Fruit fly (Drosophila melanogaster) whole organism, embryonic: ENCODE data around the gene CG17930.

Experiments
- CG10209 ChIP-seq: fragments of 200-800 bp; sonication (Bioruptor generic); optimal IDR thresholded peaks from 3 replicates; lab custom pipeline; 2017; ENCODE audit warnings: missing biosample characterization, mild to moderate bottlenecking, missing genetic modification characterization, missing genetic modification reagents
- CG1024 ChIP-seq: fragments of 200-800 bp; sonication (Bioruptor generic); IDR thresholded peaks from 2 replicates; pipeline ENCODE4 v1.3.6; 2022; ENCODE audit warnings: missing biosample characterization, missing genetic modification characterization
- CG10654 ChIP-seq: fragments of 200-800 bp; sonication (Bioruptor generic); optimal IDR thresholded peaks from 2 replicates; lab custom pipeline; 2016; ENCODE audit warnings: missing biosample characterization, missing genetic modification characterization
- CG12236 ChIP-seq: fragments of 200-800 bp; sonication (Bioruptor generic); optimal IDR thresholded peaks from 2 replicates; lab custom pipeline; 2016; ENCODE audit warnings: missing biosample characterization, missing genetic modification characterization
- CG12769 ChIP-seq: fragments of 200-800 bp; sonication (Bioruptor generic); optimal IDR thresholded peaks from 2 replicates; lab custom pipeline; 2019; ENCODE audit warnings: missing biosample characterization, mild to moderate bottlenecking, missing genetic modification characterization, moderate library complexity
- CG15269 ChIP-seq: fragments of 200-800 bp; sonication (Bioruptor generic); optimal IDR thresholded peaks from 2 replicates; lab custom pipeline; 2018; ENCODE audit warnings: missing biosample characterization, mild to moderate bottlenecking, missing genetic modification characterization, moderate library complexity
- CG1603 ChIP-seq: fragments of 200-800 bp; sonication (Bioruptor generic); optimal IDR thresholded peaks from 2 replicates; lab custom pipeline; 2019; ENCODE audit warnings: missing biosample characterization, mild to moderate bottlenecking, missing genetic modification characterization, moderate library complexity
- CG16863 ChIP-seq: fragments of 200-800 bp; sonication (Bioruptor generic); optimal IDR thresholded peaks from 3 replicates; lab custom pipeline; 2016; ENCODE audit warnings: missing biosample characterization, missing genetic modification characterization
- CG17328 ChIP-seq: fragments of 200-800 bp; sonication (Bioruptor generic); IDR thresholded peaks from 2 replicates; pipeline ENCODE4 v1.3.6; 2022; ENCODE audit warnings: missing biosample characterization, missing genetic modification characterization
- CG2712 ChIP-seq: fragments of 200-800 bp; optimal IDR thresholded peaks from 3 replicates; lab custom pipeline; 2019; ENCODE audit warnings: missing biosample characterization, mild to moderate bottlenecking, missing genetic modification characterization, moderate library complexity
- CG2875 ChIP-seq: fragments of 200-800 bp; sonication (Bioruptor generic); optimal IDR thresholded peaks from 2 replicates; lab custom pipeline; 2017; ENCODE audit warnings: missing biosample characterization, mild to moderate bottlenecking, missing genetic modification characterization, missing genetic modification reagents
- CG30431 ChIP-seq: fragments of 200-800 bp; sonication (Bioruptor generic); optimal IDR thresholded peaks from 2 replicates; lab custom pipeline; 2017; ENCODE audit warnings: missing biosample characterization, missing genetic modification characterization
- CG32767 ChIP-seq: fragments of 200-800 bp; sonication (Bioruptor generic); IDR thresholded peaks from 2 replicates; pipeline ENCODE4 v1.3.6; 2022; ENCODE audit warnings: missing biosample characterization, missing genetic modification characterization
- CG33213 ChIP-seq: fragments of 200-800 bp; sonication (Bioruptor generic); optimal IDR thresholded peaks from 3 replicates; lab custom pipeline; 2016; ENCODE audit warnings: missing biosample characterization, missing genetic modification characterization
- CG3847 ChIP-seq: fragments of 200-800 bp; sonication (Bioruptor generic); IDR thresholded peaks from 2 replicates; pipeline ENCODE4 v1.3.6; 2022; ENCODE audit warnings: missing biosample characterization, missing genetic modification characterization
- CG4282 ChIP-seq: fragments of 200-800 bp; sonication (Bioruptor generic); optimal IDR thresholded peaks from 2 replicates; lab custom pipeline; 2016; ENCODE audit warnings: missing biosample characterization, missing genetic modification characterization
- CG4820 ChIP-seq: fragments of 200-800 bp; sonication (Bioruptor generic); optimal IDR thresholded peaks from 3 replicates; lab custom pipeline; 2016; ENCODE audit warnings: missing biosample characterization, missing genetic modification characterization
- CG6272 ChIP-seq: fragments of 200-800 bp; sonication (Bioruptor generic); IDR thresholded peaks from 2 replicates; pipeline ENCODE4 v1.3.6; 2022; ENCODE audit warnings: missing biosample characterization, missing genetic modification characterization
- CG7963 ChIP-seq: fragments of 200-800 bp; sonication (Bioruptor generic); IDR thresholded peaks from 3 replicates; pipeline ENCODE4 v1.3.6; 2022; ENCODE audit warnings: missing biosample characterization, missing genetic modification characterization; ENCODE audit not compliant: partially characterized antibody
- CG8478 ChIP-seq: fragments of >200 bp; optimal IDR thresholded peaks from 2 replicates; lab custom pipeline; 2018
- Camta ChIP-seq: fragments of 200-800 bp; sonication (Bioruptor generic); optimal IDR thresholded peaks from 2 replicates; lab custom pipeline; 2016; ENCODE audit warnings: missing biosample characterization, missing genetic modification characterization
- Ets97D ChIP-seq: fragments of 200-800 bp; sonication (Bioruptor generic); optimal IDR thresholded peaks from 3 replicates; lab custom pipeline; 2016; ENCODE audit warnings: missing biosample characterization, missing genetic modification characterization
- Gsc ChIP-seq: fragments of 200-800 bp; sonication (Bioruptor generic); IDR thresholded peaks from 2 replicates; pipeline ENCODE4 v1.3.6; 2022; ENCODE audit warnings: missing biosample characterization, missing genetic modification characterization
- HLH3B ChIP-seq: fragments of 200-800 bp; sonication (Bioruptor generic); IDR thresholded peaks from 2 replicates; pipeline ENCODE4 v1.3.6; 2022; ENCODE audit warnings: missing biosample characterization, missing genetic modification characterization
- MBD-R2 ChIP-seq: fragments of 200-800 bp; sonication (Bioruptor generic); IDR thresholded peaks from 2 replicates; pipeline ENCODE4 v1.3.6; 2022; ENCODE audit warnings: missing biosample characterization, missing genetic modification characterization
- Med ChIP-seq: fragments of 200-800 bp; sonication (Bioruptor generic); peaks from one replicate; lab custom pipeline; 2016; ENCODE audit warnings: missing biosample characterization, missing genetic modification characterization, mild to moderate bottlenecking, inconsistent platforms, moderate library complexity
- Meics ChIP-seq: fragments of 200-800 bp; sonication (Bioruptor generic); optimal IDR thresholded peaks from 2 replicates; lab custom pipeline; 2017; ENCODE audit warnings: missing biosample characterization, mild to moderate bottlenecking, missing genetic modification characterization
- Nf-YC ChIP-seq: fragments of 200-800 bp; optimal IDR thresholded peaks from 3 replicates; lab custom pipeline; 2019; ENCODE audit warnings: missing biosample characterization, mild to moderate bottlenecking, missing genetic modification characterization, moderate library complexity
- Oli ChIP-seq: fragments of 200-800 bp; sonication (Bioruptor generic); optimal IDR thresholded peaks from 2 replicates; lab custom pipeline; 2018; ENCODE audit warnings: missing biosample characterization, mild to moderate bottlenecking, missing genetic modification characterization, moderate library complexity
- Rx ChIP-seq: fragments of 200-800 bp; sonication (Bioruptor generic); IDR thresholded peaks from 2 replicates; pipeline ENCODE4 v1.3.6; 2022; ENCODE audit warnings: missing biosample characterization, missing genetic modification characterization
- Sry-β ChIP-seq: fragments of 200-800 bp; sonication (Bioruptor generic); optimal IDR thresholded peaks from 2 replicates; lab custom pipeline; 2018; ENCODE audit warnings: missing biosample characterization, mild to moderate bottlenecking, missing genetic modification characterization, moderate library complexity
- Ssrp ChIP-seq: fragments of 200-800 bp; sonication (Bioruptor generic); optimal IDR thresholded peaks from 2 replicates; lab custom pipeline; 2018; ENCODE audit warnings: missing biosample characterization, mild to moderate bottlenecking, missing genetic modification characterization, moderate library complexity
- bowl ChIP-seq: fragments of 200-800 bp; sonication (Bioruptor generic); IDR thresholded peaks from 2 replicates; pipeline ENCODE4 v1.3.6; 2022; ENCODE audit warnings: missing biosample characterization, missing genetic modification characterization
- btn ChIP-seq: fragments of 200-800 bp; sonication (Bioruptor generic); optimal IDR thresholded peaks from 2 replicates; lab custom pipeline; 2016; ENCODE audit warnings: missing biosample characterization, missing genetic modification characterization
- cg ChIP-seq: fragments of 200-800 bp; sonication (Bioruptor generic); optimal IDR thresholded peaks from 3 replicates; lab custom pipeline; 2019; ENCODE audit warnings: missing biosample characterization, mild to moderate bottlenecking, missing genetic modification characterization, moderate library complexity
- chn ChIP-seq: fragments of 200-800 bp; sonication (Bioruptor generic); optimal IDR thresholded peaks from 2 replicates; lab custom pipeline; 2016; ENCODE audit warnings: missing biosample characterization, missing genetic modification characterization
- eve ChIP-seq, 2 experiments: fragments of >200 bp; optimal IDR thresholded peaks; 2 replicates each; lab custom pipeline; 2017; ENCODE audit warnings: missing biosample characterization in 2 of 2, missing genetic modification characterization in 2 of 2
- gce ChIP-seq: fragments of 200-800 bp; sonication (Bioruptor generic); IDR thresholded peaks from 3 replicates; pipeline ENCODE4 v1.3.6; 2022; ENCODE audit warnings: missing biosample characterization, missing genetic modification characterization
- gcm2 ChIP-seq: fragments of 200-800 bp; sonication (Bioruptor generic); optimal IDR thresholded peaks from 2 replicates; lab custom pipeline; 2016; ENCODE audit warnings: missing biosample characterization, missing genetic modification characterization
- hth ChIP-seq: fragments of >200 bp; optimal IDR thresholded peaks from 2 replicates; lab custom pipeline; 2017; ENCODE audit warnings: inconsistent platforms
- jigr1 ChIP-seq: fragments of 200-800 bp; sonication (Bioruptor generic); IDR thresholded peaks from 3 replicates; pipeline ENCODE4 v1.3.6; 2022; ENCODE audit warnings: missing biosample characterization, missing genetic modification characterization
- lbe ChIP-seq: fragments of 200-800 bp; sonication (Bioruptor generic); optimal IDR thresholded peaks from 2 replicates; lab custom pipeline; 2016; ENCODE audit warnings: missing biosample characterization, mild to moderate bottlenecking, missing genetic modification characterization
- lilli ChIP-seq: fragments of 200-800 bp; sonication (Bioruptor generic); optimal IDR thresholded peaks from 3 replicates; lab custom pipeline; 2016; ENCODE audit warnings: missing biosample characterization, missing genetic modification characterization
- lmd ChIP-seq: fragments of 200-800 bp; sonication (Bioruptor generic); IDR thresholded peaks from 2 replicates; pipeline ENCODE4 v1.3.6; 2022; ENCODE audit warnings: missing biosample characterization, missing genetic modification characterization
- nerfin-1 ChIP-seq: fragments of 200-800 bp; sonication (Bioruptor generic); optimal IDR thresholded peaks from 3 replicates; lab custom pipeline; 2019; ENCODE audit warnings: missing biosample characterization, mild to moderate bottlenecking, missing genetic modification characterization, moderate library complexity
- nmo ChIP-seq: fragments of 200-800 bp; sonication (Bioruptor generic); optimal IDR thresholded peaks from 2 replicates; lab custom pipeline; 2018; ENCODE audit warnings: missing biosample characterization, mild to moderate bottlenecking, missing genetic modification characterization, moderate library complexity
- org-1 ChIP-seq: fragments of 200-800 bp; sonication (Bioruptor generic); optimal IDR thresholded peaks from 2 replicates; lab custom pipeline; 2017; ENCODE audit warnings: missing biosample characterization, missing genetic modification characterization
- sd ChIP-seq: fragments of 200-800 bp; sonication (Bioruptor generic); optimal IDR thresholded peaks from 3 replicates; lab custom pipeline; 2018; ENCODE audit warnings: missing biosample characterization, mild to moderate bottlenecking, missing genetic modification characterization, moderate library complexity
- ssp ChIP-seq: fragments of 200-800 bp; sonication (Bioruptor generic); IDR thresholded peaks from 2 replicates; pipeline ENCODE4 v1.3.6; 2022; ENCODE audit warnings: missing biosample characterization, missing genetic modification characterization
- stc ChIP-seq: fragments of 200-800 bp; sonication (Bioruptor generic); IDR thresholded peaks from 2 replicates; pipeline ENCODE4 v1.3.6; 2022; ENCODE audit warnings: missing biosample characterization, missing genetic modification characterization
- tup ChIP-seq: fragments of 200-800 bp; sonication (Bioruptor generic); optimal IDR thresholded peaks from 2 replicates; lab custom pipeline; 2016; ENCODE audit warnings: missing biosample characterization, mild to moderate bottlenecking, missing genetic modification characterization, moderate library complexity
- zf30C ChIP-seq: fragments of 200-800 bp; sonication (Bioruptor generic); optimal IDR thresholded peaks from 3 replicates; lab custom pipeline; 2018; ENCODE audit warnings: missing biosample characterization, mild to moderate bottlenecking, missing genetic modification characterization
- zfh1 ChIP-seq: fragments of 200-800 bp; sonication (Bioruptor generic); IDR thresholded peaks from 3 replicates; pipeline ENCODE4 v1.3.6; 2022; ENCODE audit warnings: missing biosample characterization, missing genetic modification characterization

CG17930 gene

dm6 chr3R:16337053-16337385 is 9.4 kb downstream of the CG17930 start (continued):
- TF ChIP-seq CG4820 (GFP tag; lab: Kevin White, UChicago), result peak; percentile 61
- TF ChIP-seq Ssrp (tag; lab: Kevin White, UChicago), result peak; percentile 60
- TF ChIP-seq CG16863 (GFP tag; lab: Kevin White, UChicago), result peak; percentile 45
- TF ChIP-seq CG15269 (tag; lab: Kevin White, UChicago), result no peak
- no peak for TF ChIP-seq nerfin-1 (tag; lab: Kevin White, UChicago)
- TF ChIP-seq CG6272 (GFP tag; lab: Robert Waterston, UW), result 0 out of 2 replicates have a peak, but pooled peaks have one; percentile 27
- no peak for TF ChIP-seq CG8478 (lab: Kevin White, UChicago)
- peak; percentile 85 for TF ChIP-seq CG2712 (tag; lab: Kevin White, UChicago)
- no peak for TF ChIP-seq lbe (GFP tag; lab: Kevin White, UChicago)
- TF ChIP-seq org-1 (GFP tag; lab: Kevin White, UChicago), result peak; percentile 38
- peak; percentile 86 for TF ChIP-seq CG1603 (tag; lab: Kevin White, UChicago)
- TF ChIP-seq HLH3B (GFP tag; lab: Robert Waterston, UW), result peak; percentile 36; the same call in 1 of the 2 replicates
- TF ChIP-seq gce, result no peak
- peak; percentile 75 for TF ChIP-seq chn
- TF ChIP-seq CG33213, result no peak
- peak; percentile 46; the same call in 1 of the 2 replicates for TF ChIP-seq Rx (GFP tag; lab: Robert Waterston, UW)
- TF ChIP-seq lilli, result peak; percentile 56
- TF ChIP-seq CG17328 (GFP tag; lab: Robert Waterston, UW), result peak; percentile 64
- TF ChIP-seq stc (GFP tag; lab: Robert Waterston, UW), result no peak
- peak; percentile 45; the same call in 1 of the 2 replicates for TF ChIP-seq ssp
- no peak for TF ChIP-seq MBD-R2 (GFP tag; lab: Robert Waterston, UW)
- no peak for TF ChIP-seq jigr1 (GFP tag; lab: Robert Waterston, UW)
- TF ChIP-seq CG2875 (GFP tag; lab: Kevin White, UChicago), result peak; percentile 53
- TF ChIP-seq btn, result peak; percentile 51
- TF ChIP-seq Sry-β, result no peak
- peak; percentile 32; the same call in 1 of the 2 replicates for TF ChIP-seq CG32767 (GFP tag; lab: Robert Waterston, UW)
- TF ChIP-seq eve (GFP tag; optimal IDR thresholded peaks at IDR 0.05; lab: Kevin White, UChicago), result peak in 1 of 2 experiments; percentile 66
- peak; percentile 61 for TF ChIP-seq nmo (GFP tag; lab: Kevin White, UChicago)
- TF ChIP-seq hth (lab: Kevin White, UChicago), result no peak
- TF ChIP-seq Nf-YC, result no peak
- TF ChIP-seq CG1024 (GFP tag; lab: Robert Waterston, UW), result no peak; the same call in 1 of the 2 replicates
- TF ChIP-seq lmd, result peak; percentile 60
- peak; percentile 66 for TF ChIP-seq CG30431 (GFP tag; lab: Kevin White, UChicago)
- no peak for TF ChIP-seq Gsc (GFP tag; lab: Robert Waterston, UW)
- no peak for TF ChIP-seq cg
- TF ChIP-seq bowl (GFP tag; lab: Robert Waterston, UW), result no peak
- TF ChIP-seq Med (GFP tag; lab: Kevin White, UChicago), result peak; percentile 89
- TF ChIP-seq Ets97D (GFP tag; lab: Kevin White, UChicago), result peak; percentile 22
- TF ChIP-seq zfh1, result peak; percentile 82
- TF ChIP-seq CG4282 (GFP tag; lab: Kevin White, UChicago), result no peak
- TF ChIP-seq gcm2 (GFP tag; lab: Kevin White, UChicago), result peak; percentile 36
- peak; percentile 98 for TF ChIP-seq zf30C
- TF ChIP-seq CG12769, result peak; percentile 13
- TF ChIP-seq tup (GFP tag; lab: Kevin White, UChicago), result peak; percentile 16
- TF ChIP-seq Camta (GFP tag; lab: Kevin White, UChicago), result peak; percentile 56
- peak; percentile 13 for TF ChIP-seq CG10654
- TF ChIP-seq CG12236, result peak; percentile 50
- TF ChIP-seq CG7963, result no peak
- TF ChIP-seq sd (tag; lab: Kevin White, UChicago), result no peak
- peak; percentile 51 for TF ChIP-seq Oli (tag; lab: Kevin White, UChicago)
- TF ChIP-seq Meics (GFP tag; lab: Kevin White, UChicago), result no peak
- TF ChIP-seq CG3847 (GFP tag; lab: Robert Waterston, UW), result 0 out of 2 replicates have a peak, but pooled peaks have one; percentile 6
- TF ChIP-seq CG10209 (GFP tag; lab: Kevin White, UChicago), result peak; percentile 32
